Worm (Caenorhabditis elegans): Measurements from ENCODE around the gene T09A5.14.

DNA sequence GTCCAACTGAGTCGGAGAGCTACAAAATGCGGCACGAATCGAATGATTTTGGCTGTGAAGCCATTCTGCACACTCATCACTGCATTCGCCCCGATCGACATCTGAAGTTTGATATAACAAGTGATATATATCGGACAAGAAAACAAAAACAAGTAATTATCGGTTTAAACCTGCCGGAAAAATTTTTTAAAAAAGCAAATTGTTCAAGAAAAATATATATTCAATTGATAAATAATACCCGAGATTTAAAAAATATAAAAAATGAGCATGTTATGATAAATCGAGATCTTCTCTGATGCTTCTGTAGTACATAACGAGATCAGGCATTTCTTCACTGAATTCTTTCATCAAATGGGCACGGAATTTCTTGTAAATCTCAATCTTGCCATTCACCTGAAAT, 21.5 kb downstream of the T09A5.14 start, which contains the start of gene T09A5.5:
- TF ChIP-seq snpc-3.4 (tag; optimal IDR thresholded peaks at IDR 0.05) = no peak
- no peak for TF ChIP-seq attf-6 (GFP tag; IDR thresholded peaks at IDR 0.05)
- TF ChIP-seq ets-4 (GFP tag; optimal IDR thresholded peaks at IDR 0.05) = no peak
- no peak for TF ChIP-seq hmg-1.2 (GFP tag; IDR thresholded peaks at IDR 0.05)
- TF ChIP-seq Y95B8A.8 (GFP tag; IDR thresholded peaks at IDR 0.05) = no peak
- TF ChIP-seq ama-1 (optimal IDR thresholded peaks at IDR 0.05) = no peak
- no peak for TF ChIP-seq ama-1 (GFP tag; optimal IDR thresholded peaks at IDR 0.05)
- no peak for TF ChIP-seq C17E4.6 (GFP tag; IDR thresholded peaks at IDR 0.05)
- no peak for TF ChIP-seq snpc-4 (GFP tag; optimal IDR thresholded peaks at IDR 0.05)
- no peak for TF ChIP-seq snpc-4 (tag; optimal IDR thresholded peaks at IDR 0.05)
- TF ChIP-seq lsy-27 (tag; optimal IDR thresholded peaks at IDR 0.05; ENCODE audit: borderline replicate concordance, insufficient read depth) = no peak
- TF ChIP-seq lag-1 (GFP tag; IDR thresholded peaks at IDR 0.05) = no peak
- no peak for TF ChIP-seq xnd-1 (tag; optimal IDR thresholded peaks at IDR 0.05)
- no peak for TF ChIP-seq ztf-6 (GFP tag; IDR thresholded peaks at IDR 0.05)
- TF ChIP-seq snpc-1.3 (tag; optimal IDR thresholded peaks at IDR 0.05; ENCODE audit: insufficient read depth) = no peak

All from whole organism, young adult.